Fruit fly (Drosophila melanogaster): ENCODE results near the gene daw.

Gene daw

dm6 chr2L:2806190-2806763 is 1.2 kb downstream of the daw start (continued):
- TF ChIP-seq chinmo (GFP tag; IDR thresholded peaks at IDR 0.05; ENCODE audit: partially characterized antibody) (0 out of 4 replicates have a peak, but pooled peaks have one; percentile 16), crol (GFP tag; IDR thresholded peaks at IDR 0.05) (peak; percentile 39; the same call in 1 of the 2 replicates), Atf3 (GFP tag; optimal IDR thresholded peaks at IDR 0.05) (no peak)

DNA sequence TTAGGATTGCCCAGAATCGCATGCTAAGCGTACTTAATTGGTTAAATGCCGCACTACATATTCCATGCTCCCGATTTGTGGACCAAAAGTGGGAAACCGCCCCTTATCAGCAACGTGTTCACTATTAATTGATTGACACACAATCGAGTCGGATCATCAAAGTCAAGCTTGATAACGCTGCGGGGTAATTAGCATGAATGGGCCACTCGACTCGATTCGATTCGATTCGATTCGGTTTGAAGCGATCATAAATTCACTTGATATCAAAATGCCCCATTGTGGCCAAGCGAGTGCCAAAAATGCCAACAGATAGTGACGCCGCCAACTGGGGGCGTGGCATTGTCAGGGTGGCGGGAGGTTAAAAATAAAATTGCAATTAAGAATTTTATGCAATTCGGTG is 2.5 kb downstream of the daw start:
- no peak for TF ChIP-seq CG9932 (GFP tag; IDR thresholded peaks at IDR 0.05)
- peak; percentile 13 for TF ChIP-seq sens (GFP tag)
- TF ChIP-seq CG31441 (GFP tag; IDR thresholded peaks at IDR 0.05) = no peak
- no peak for TF ChIP-seq ci (GFP tag; IDR thresholded peaks at IDR 0.05)
- TF ChIP-seq dpn (GFP tag; optimal IDR thresholded peaks at IDR 0.05) = no peak
- TF ChIP-seq cad (GFP tag; optimal IDR thresholded peaks at IDR 0.05) = no peak
- no peak for TF ChIP-seq chif (GFP tag; optimal IDR thresholded peaks at IDR 0.05)
- TF ChIP-seq CG11696 (GFP tag; IDR thresholded peaks at IDR 0.05) = no peak
- TF ChIP-seq CG1603 (tag; optimal IDR thresholded peaks at IDR 0.05) = no peak
- no peak for TF ChIP-seq disco-r (GFP tag; optimal IDR thresholded peaks at IDR 0.05)
- no peak for TF ChIP-seq CG10267 (tag; optimal IDR thresholded peaks at IDR 0.05)
- no peak for TF ChIP-seq ind (GFP tag; optimal IDR thresholded peaks at IDR 0.05)
- peak; percentile 42 for TF ChIP-seq mirr (GFP tag; optimal IDR thresholded peaks at IDR 0.05)
- TF ChIP-seq ato (GFP tag; IDR thresholded peaks at IDR 0.05; ENCODE audit: partially characterized antibody) = no peak
- no peak for TF ChIP-seq sob (GFP tag; IDR thresholded peaks at IDR 0.05)
- no peak for TF ChIP-seq org-1 (GFP tag; optimal IDR thresholded peaks at IDR 0.05)
- no peak for TF ChIP-seq dan (GFP tag; IDR thresholded peaks at IDR 0.05)
- no peak for TF ChIP-seq Atf3 (GFP tag; optimal IDR thresholded peaks at IDR 0.05)
- no peak for TF ChIP-seq eyg (GFP tag; optimal IDR thresholded peaks at IDR 0.05)
- TF ChIP-seq CG9609 (GFP tag; optimal IDR thresholded peaks at IDR 0.05) = no peak
- TF ChIP-seq CG2678 (tag; optimal IDR thresholded peaks at IDR 0.05) = no peak
- TF ChIP-seq CG10462 (GFP tag; optimal IDR thresholded peaks at IDR 0.05) = no peak
- no peak for TF ChIP-seq bbx (GFP tag; IDR thresholded peaks at IDR 0.05; ENCODE audit: partially characterized antibody)
- TF ChIP-seq eve (GFP tag; optimal IDR thresholded peaks at IDR 0.05) = no peak
- no peak for TF ChIP-seq CG11085 (GFP tag; IDR thresholded peaks at IDR 0.05)
- TF ChIP-seq CG7987 (GFP tag; optimal IDR thresholded peaks at IDR 0.05) = peak; percentile 7
- TF ChIP-seq hbn (GFP tag; IDR thresholded peaks at IDR 0.05; ENCODE audit: partially characterized antibody) = no peak
- no peak for TF ChIP-seq Tbp (GFP tag; optimal IDR thresholded peaks at IDR 0.05)
- peak; percentile 10 for TF ChIP-seq grn (GFP tag; optimal IDR thresholded peaks at IDR 0.05)
- TF ChIP-seq knrl (GFP tag; IDR thresholded peaks at IDR 0.05; ENCODE audit: partially characterized antibody) = no peak
- no peak for TF ChIP-seq CG3726 (GFP tag; IDR thresholded peaks at IDR 0.05)
- no peak for TF ChIP-seq CG42726 (GFP tag; IDR thresholded peaks at IDR 0.05; ENCODE audit: partially characterized antibody)
- TF ChIP-seq exex (tag; optimal IDR thresholded peaks at IDR 0.05) = peak; percentile 78
- TF ChIP-seq stc (GFP tag; IDR thresholded peaks at IDR 0.05) = no peak
- no peak for TF ChIP-seq inv (GFP tag; IDR thresholded peaks at IDR 0.05; ENCODE audit: partially characterized antibody)
- no peak for TF ChIP-seq MTF-1 (GFP tag; optimal IDR thresholded peaks at IDR 0.05; ENCODE audit: borderline replicate concordance)
- no peak for TF ChIP-seq Hr39 (optimal IDR thresholded peaks at IDR 0.05)
- no peak for TF ChIP-seq cato (GFP tag; optimal IDR thresholded peaks at IDR 0.05; ENCODE audit: borderline replicate concordance)
- TF ChIP-seq gro (GFP tag; optimal IDR thresholded peaks at IDR 0.05) = no peak
- TF ChIP-seq CG13775 (GFP tag; optimal IDR thresholded peaks at IDR 0.05) = no peak
- TF ChIP-seq Bgb (GFP tag; IDR thresholded peaks at IDR 0.05; ENCODE audit: partially characterized antibody) = no peak
- no peak for TF ChIP-seq psq (GFP tag; optimal IDR thresholded peaks at IDR 0.05)
- TF ChIP-seq E2f1 (GFP tag; IDR thresholded peaks at IDR 0.05) = no peak
- no peak for TF ChIP-seq CG8388 (GFP tag; optimal IDR thresholded peaks at IDR 0.05)
- no peak for TF ChIP-seq Poxn (GFP tag; IDR thresholded peaks at IDR 0.05)
- TF ChIP-seq gsb-n (tag; optimal IDR thresholded peaks at IDR 0.05) = peak; percentile 53
- no peak for TF ChIP-seq tin (GFP tag; optimal IDR thresholded peaks at IDR 0.05)
- TF ChIP-seq pb (GFP tag; optimal IDR thresholded peaks at IDR 0.05) = no peak

Measured in whole organism, embryonic.